Worm (Caenorhabditis elegans) whole organism, late embryonic: ENCODE data around the gene F25E5.8.

Experiments
- C38D4.7 ChIP-seq: fragments of 200-800 bp; sonication (Bioruptor generic); optimal IDR thresholded peaks from 2 replicates; lab custom pipeline; 2018; ENCODE audit warnings: mild to moderate bottlenecking, missing genetic modification characterization, moderate library complexity, missing compliant biosample characterization
- ceh-9 ChIP-seq: sonication (generic microtip); optimal IDR thresholded peaks from 2 replicates; lab custom pipeline; 2016; ENCODE audit warnings: mild to moderate bottlenecking, missing genetic modification characterization, inconsistent platforms, missing compliant biosample characterization
- ets-4 ChIP-seq: sonication (generic microtip); optimal IDR thresholded peaks from 2 replicates; lab custom pipeline; 2016; ENCODE audit warnings: missing genetic modification characterization, missing compliant biosample characterization
- hlh-15 ChIP-seq: sonication (generic microtip); optimal IDR thresholded peaks from 2 replicates; lab custom pipeline; 2016; ENCODE audit warnings: missing genetic modification characterization, missing compliant biosample characterization
- lin-11 ChIP-seq: fragments of 200-800 bp; sonication (Bioruptor generic); optimal IDR thresholded peaks from 2 replicates; lab custom pipeline; 2018; ENCODE audit warnings: mild to moderate bottlenecking, missing genetic modification characterization, missing compliant biosample characterization
- pqm-1 ChIP-seq: sonication (generic microtip); optimal IDR thresholded peaks from 2 replicates; lab custom pipeline; 2016; ENCODE audit warnings: missing genetic modification characterization, missing compliant biosample characterization

- TF ChIP-seq ets-4: no peak
- no peak for TF ChIP-seq pqm-1 (tag; lab: Kevin White, UChicago)
- no peak for TF ChIP-seq C38D4.7
- no peak for TF ChIP-seq hlh-15 (tag; lab: Kevin White, UChicago)
- TF ChIP-seq ceh-9 (tag; lab: Kevin White, UChicago): no peak
- TF ChIP-seq lin-11 (tag; lab: Kevin White, UChicago): no peak
Measured at ce11 chrV:7446965-7447364, 11.2 kb downstream of the F25E5.8 start, which contains the start of gene F25E5.5.
